Worm (Caenorhabditis elegans) whole organism, dauer: ENCODE measurements around the gene Y54G2A.52.

Experiments used
- unc-62 ChIP-seq: sonication (generic microtip); optimal IDR thresholded peaks from 2 replicates; lab custom pipeline; 2017; ENCODE audit warnings: missing biosample characterization, missing genetic modification reagents, missing genetic modification characterization

Y54G2A.52 gene

ce11 chrIV:2770835-2771234 is 27.7 kb downstream of the Y54G2A.52 start:
- no peak for TF ChIP-seq unc-62

ce11 chrIV:2770067-2770466 is 28.4 kb downstream of the Y54G2A.52 start:
- no peak for TF ChIP-seq unc-62

ce11 chrIV:2765048-2765708 is 33.3 kb downstream of the Y54G2A.52 start:
- no peak for TF ChIP-seq unc-62

ce11 chrIV:2764160-2764559 is 34.3 kb downstream of the Y54G2A.52 start:
- no peak for TF ChIP-seq unc-62

ce11 chrIV:2762380-2762779 is 36.1 kb downstream of the Y54G2A.52 start, which contains the start of gene Y54G2A.77:
Gene Y54G2A.77, plus strand, starts transcription at chrIV:2762680.
- TF ChIP-seq unc-62: no peak

ce11 chrIV:2761477-2761876 is 37.0 kb downstream of the Y54G2A.52 start:
- no peak for TF ChIP-seq unc-62

ce11 chrIV:2759163-2759562 is 39.3 kb downstream of the Y54G2A.52 start, which contains the start of gene Y54G2A.38:
Gene Y54G2A.38, plus strand, starts transcription at chrIV:2759463.
- no peak for TF ChIP-seq unc-62

- no peak for TF ChIP-seq unc-62
Measured at ce11 chrIV:2758079-2758478, 40.4 kb downstream of the Y54G2A.52 start.

ce11 chrIV:2753541-2753940 is 44.9 kb downstream of the Y54G2A.52 start:
- TF ChIP-seq unc-62: no peak

ce11 chrIV:2751568-2751967 is 46.9 kb downstream of the Y54G2A.52 start, which contains the start of gene Y54G2A.41:
Gene Y54G2A.41, plus strand, starts transcription at chrIV:2751868.
- TF ChIP-seq unc-62: no peak

- no peak for TF ChIP-seq unc-62
Measured at ce11 chrIV:2750607-2751006, 47.9 kb downstream of the Y54G2A.52 start.

- TF ChIP-seq unc-62: no peak
Measured at ce11 chrIV:2748863-2749451, 49.5 kb downstream of the Y54G2A.52 start.

ce11 chrIV:2747385-2748007 is 51.0 kb downstream of the Y54G2A.52 start:
- no peak for TF ChIP-seq unc-62
